Worm (Caenorhabditis elegans) whole organism, L2 larva: ENCODE results near the gene T07A9.15.

Source experiments
- C34F6.9 ChIP-seq: fragments of 150-350 bp; optimal IDR thresholded peaks from 2 replicates; lab custom pipeline; 2014; ENCODE audit warnings: missing biosample characterization, missing genetic modification characterization
- F13H6.1 ChIP-seq: sonication (generic microtip); optimal IDR thresholded peaks from 2 replicates; lab custom pipeline; 2016; ENCODE audit warnings: missing genetic modification characterization, missing compliant biosample characterization
- R02D3.7 ChIP-seq: fragments of 150-350 bp; optimal IDR thresholded peaks from 2 replicates; lab custom pipeline; 2014; ENCODE audit warnings: missing biosample characterization, missing genetic modification characterization
- Y55F3AM.14 ChIP-seq: fragments of 200-800 bp; sonication (Bioruptor generic); optimal IDR thresholded peaks from 2 replicates; lab custom pipeline; 2018; ENCODE audit warnings: mild to moderate bottlenecking, missing genetic modification characterization, missing compliant biosample characterization
- ZK546.5 ChIP-seq: sonication (generic microtip); optimal IDR thresholded peaks from 2 replicates; lab custom pipeline; 2017; ENCODE audit warnings: missing biosample characterization, missing genetic modification characterization
- alr-1 ChIP-seq: fragments of 150-350 bp; optimal IDR thresholded peaks from 2 replicates; lab custom pipeline; 2014; ENCODE audit warnings: missing biosample characterization, missing genetic modification characterization
- aly-2 ChIP-seq: fragments of 150-350 bp; optimal IDR thresholded peaks from 2 replicates; lab custom pipeline; 2014; ENCODE audit warnings: missing biosample characterization, missing genetic modification characterization
- ama-1 ChIP-seq: fragments of 150-350 bp; optimal IDR thresholded peaks from 2 replicates; lab custom pipeline; 2018; ENCODE audit warnings: inconsistent platforms
- blmp-1 ChIP-seq: sonication (generic microtip); optimal IDR thresholded peaks from 2 replicates; lab custom pipeline; 2017; ENCODE audit warnings: missing genetic modification characterization, mild to moderate bottlenecking, missing compliant biosample characterization, antibody characterized with exemption, moderate library complexity; ENCODE audit not compliant: insufficient read depth
- ceh-16 ChIP-seq: fragments of 150-350 bp; optimal IDR thresholded peaks from 2 replicates; lab custom pipeline; 2014; ENCODE audit warnings: missing biosample characterization, missing genetic modification characterization
- ceh-82 ChIP-seq: fragments of 150-350 bp; optimal IDR thresholded peaks from 2 replicates; lab custom pipeline; 2014; ENCODE audit warnings: missing biosample characterization, missing genetic modification characterization
- crh-2 ChIP-seq: sonication (generic microtip); optimal IDR thresholded peaks from 2 replicates; lab custom pipeline; 2017; ENCODE audit warnings: missing biosample characterization, missing genetic modification characterization
- dmd-4 ChIP-seq: sonication (generic microtip); optimal IDR thresholded peaks from 2 replicates; lab custom pipeline; 2017; ENCODE audit warnings: missing biosample characterization, missing genetic modification characterization
- egl-27 ChIP-seq: sonication (generic microtip); optimal IDR thresholded peaks from 3 replicates; lab custom pipeline; 2017; ENCODE audit warnings: missing biosample characterization, missing genetic modification reagents, missing genetic modification characterization
- elt-1 ChIP-seq: fragments of 150-350 bp; optimal IDR thresholded peaks from 2 replicates; lab custom pipeline; 2014; ENCODE audit warnings: missing biosample characterization, missing genetic modification characterization
- elt-3 ChIP-seq: sonication (generic microtip); optimal IDR thresholded peaks from 2 replicates; lab custom pipeline; 2017; ENCODE audit warnings: missing biosample characterization, missing genetic modification characterization
- fos-1 ChIP-seq: fragments of 150-350 bp; optimal IDR thresholded peaks from 2 replicates; lab custom pipeline; 2014; ENCODE audit warnings: missing biosample characterization, missing genetic modification characterization
- gmeb-1 ChIP-seq: fragments of 150-350 bp; optimal IDR thresholded peaks from 2 replicates; lab custom pipeline; 2014; ENCODE audit warnings: missing biosample characterization, missing genetic modification characterization
- lin-11 ChIP-seq: fragments of 150-350 bp; sonication (generic microtip); optimal IDR thresholded peaks from 2 replicates; lab custom pipeline; 2014; ENCODE audit warnings: missing biosample characterization, missing genetic modification characterization, inconsistent platforms, mixed read lengths
- lin-13 ChIP-seq: fragments of 150-350 bp; optimal IDR thresholded peaks from 2 replicates; lab custom pipeline; 2014; ENCODE audit warnings: missing biosample characterization, missing genetic modification reagents, missing genetic modification characterization
- lin-39 ChIP-seq: fragments of 150-350 bp; optimal IDR thresholded peaks from 2 replicates; lab custom pipeline; 2014; ENCODE audit warnings: missing biosample characterization, missing genetic modification reagents, missing genetic modification characterization
- lsy-2 ChIP-seq, 2 experiments: fragments of 150-350 bp in 1 of 2; sonication (generic microtip) in 1 of 2; optimal IDR thresholded peaks; 2 replicates each; lab custom pipeline; 2014 to 2017; ENCODE audit warnings: missing biosample characterization in 2 of 2, missing genetic modification characterization in 2 of 2
- mab-5 ChIP-seq: fragments of 150-350 bp; optimal IDR thresholded peaks from 2 replicates; lab custom pipeline; 2014; ENCODE audit warnings: missing biosample characterization, missing genetic modification characterization
- mbf-1 ChIP-seq: sonication (generic microtip); optimal IDR thresholded peaks from 2 replicates; lab custom pipeline; 2017; ENCODE audit warnings: missing biosample characterization, missing genetic modification characterization
- mdl-1 ChIP-seq, 2 experiments: fragments of 150-350 bp in 1 of 2; sonication (generic microtip) in 1 of 2; optimal IDR thresholded peaks; 2 replicates each; lab custom pipeline; 2017; ENCODE audit warnings: missing biosample characterization in 2 of 2, missing genetic modification characterization in 2 of 2
- nhr-10 ChIP-seq: sonication (generic microtip); optimal IDR thresholded peaks from 2 replicates; lab custom pipeline; 2017; ENCODE audit warnings: missing biosample characterization, missing genetic modification characterization
- nhr-11 ChIP-seq: fragments of 150-350 bp; optimal IDR thresholded peaks from 2 replicates; lab custom pipeline; 2014; ENCODE audit warnings: missing biosample characterization, missing genetic modification characterization
- nhr-12 ChIP-seq: fragments of 150-350 bp; optimal IDR thresholded peaks from 2 replicates; lab custom pipeline; 2014; ENCODE audit warnings: missing biosample characterization, missing genetic modification characterization
- nhr-129 ChIP-seq: fragments of 150-350 bp; optimal IDR thresholded peaks from 2 replicates; lab custom pipeline; 2014; ENCODE audit warnings: missing biosample characterization, missing genetic modification characterization
- nhr-21 ChIP-seq: fragments of 150-350 bp; optimal IDR thresholded peaks from 2 replicates; lab custom pipeline; 2014; ENCODE audit warnings: missing biosample characterization, missing genetic modification characterization
- nhr-23 ChIP-seq: fragments of 150-350 bp; optimal IDR thresholded peaks from 2 replicates; lab custom pipeline; 2014; ENCODE audit warnings: missing biosample characterization, missing genetic modification reagents, missing genetic modification characterization
- nhr-237 ChIP-seq: fragments of 150-350 bp; optimal IDR thresholded peaks from 2 replicates; lab custom pipeline; 2014; ENCODE audit warnings: missing biosample characterization, missing genetic modification characterization
- nhr-25 ChIP-seq: fragments of 150-350 bp; sonication (generic microtip); optimal IDR thresholded peaks from 3 replicates; lab custom pipeline; 2014; ENCODE audit warnings: missing biosample characterization, missing genetic modification characterization
- nhr-6 ChIP-seq: fragments of 150-350 bp; optimal IDR thresholded peaks from 2 replicates; lab custom pipeline; 2014; ENCODE audit warnings: missing biosample characterization, missing genetic modification characterization
- nhr-77 ChIP-seq: fragments of 150-350 bp; optimal IDR thresholded peaks from 2 replicates; lab custom pipeline; 2014; ENCODE audit warnings: missing biosample characterization, missing genetic modification characterization
- peb-1 ChIP-seq: fragments of 150-350 bp; optimal IDR thresholded peaks from 2 replicates; lab custom pipeline; 2014; ENCODE audit warnings: missing biosample characterization, missing genetic modification characterization
- sem-4 ChIP-seq: fragments of 150-350 bp; optimal IDR thresholded peaks from 2 replicates; lab custom pipeline; 2014; ENCODE audit warnings: missing biosample characterization, missing genetic modification reagents, missing genetic modification characterization
- skn-1 ChIP-seq: sonication (generic microtip); optimal IDR thresholded peaks from 2 replicates; lab custom pipeline; 2017; ENCODE audit warnings: missing biosample characterization, missing genetic modification characterization
- sma-3 ChIP-seq: sonication (generic microtip); optimal IDR thresholded peaks from 2 replicates; lab custom pipeline; 2016; ENCODE audit warnings: missing genetic modification reagents, missing genetic modification characterization, missing compliant biosample characterization
- sma-9 ChIP-seq, 2 experiments: fragments of 150-350 bp in 1 of 2; sonication (generic microtip) in 1 of 2; optimal IDR thresholded peaks; 2 replicates each; lab custom pipeline; 2014 to 2016; ENCODE audit warnings: missing genetic modification characterization in 2 of 2, mild to moderate bottlenecking in 1 of 2, missing biosample characterization in 1 of 2, missing compliant biosample characterization in 1 of 2, missing genetic modification reagents in 1 of 2, moderate library complexity in 1 of 2
- snpc-4 ChIP-seq: fragments of 150-350 bp; optimal IDR thresholded peaks from 2 replicates; lab custom pipeline; 2014; ENCODE audit warnings: missing biosample characterization, missing genetic modification characterization
- unc-39 ChIP-seq: fragments of 150-350 bp; optimal IDR thresholded peaks from 2 replicates; lab custom pipeline; 2014; ENCODE audit warnings: missing biosample characterization, missing genetic modification characterization
- unc-55 ChIP-seq: fragments of 150-350 bp; sonication (generic microtip); optimal IDR thresholded peaks from 3 replicates; lab custom pipeline; 2014; ENCODE audit warnings: missing biosample characterization, missing genetic modification reagents, missing genetic modification characterization
- unc-62 ChIP-seq: fragments of 150-350 bp; optimal IDR thresholded peaks from 2 replicates; lab custom pipeline; 2014; ENCODE audit warnings: missing biosample characterization, missing genetic modification reagents, missing genetic modification characterization
- zag-1 ChIP-seq: fragments of 150-350 bp; optimal IDR thresholded peaks from 2 replicates; lab custom pipeline; 2014; ENCODE audit warnings: missing biosample characterization, missing genetic modification characterization
- ztf-1 ChIP-seq: fragments of 200-800 bp; sonication (Bioruptor generic); conservative IDR thresholded peaks from 2 replicates; pipeline ENCODE4 v1.3.6; 2022; ENCODE audit warnings: missing genetic modification characterization, missing compliant biosample characterization
- ztf-11 ChIP-seq: sonication (generic microtip); optimal IDR thresholded peaks from 2 replicates; lab custom pipeline; 2017; ENCODE audit warnings: missing biosample characterization, missing genetic modification characterization
- ztf-4 ChIP-seq: fragments of 150-350 bp; optimal IDR thresholded peaks from 2 replicates; lab custom pipeline; 2014; ENCODE audit warnings: missing biosample characterization, missing genetic modification characterization

T07A9.15 gene

ce11 chrIV:425546-425945 lies 32.2 kb upstream of the T07A9.15 start:
- TF ChIP-seq F13H6.1 (tag; lab: Kevin White, UChicago) (no peak), ceh-82 (tag; lab: Kevin White, UChicago) (no peak), blmp-1 (no peak), ztf-1 (GFP tag; lab: Robert Waterston, UW) (no peak), nhr-10 (tag; lab: Kevin White, UChicago) (no peak), sma-3 (no peak), snpc-4 (tag; lab: Kevin White, UChicago) (peak; percentile 5), unc-55 (GFP tag; lab: Kevin White, UChicago) (peak; percentile 66), ama-1 (no peak), nhr-77 (no peak), ztf-4 (peak; percentile 6), lin-13 (GFP tag; lab: Kevin White, UChicago) (peak; percentile 41), sma-9 (GFP tag; optimal IDR thresholded peaks at IDR 0.05; lab: Kevin White, UChicago) (no peak), sma-9 (tag; optimal IDR thresholded peaks at IDR 0.05; lab: Kevin White, UChicago) (no peak), gmeb-1 (tag; lab: Kevin White, UChicago) (peak; percentile 52), mbf-1 (no peak), peb-1 (tag; lab: Kevin White, UChicago) (no peak), nhr-25 (no peak), R02D3.7 (no peak), lin-11 (tag; lab: Kevin White, UChicago) (no peak), elt-3 (tag; lab: Kevin White, UChicago) (no peak), elt-1 (tag; lab: Kevin White, UChicago) (no peak), ztf-11 (tag; lab: Kevin White, UChicago) (no peak), ceh-16 (tag; lab: Kevin White, UChicago) (no peak), unc-62 (GFP tag; lab: Kevin White, UChicago) (no peak), nhr-21 (tag; lab: Kevin White, UChicago) (no peak), dmd-4 (tag; lab: Kevin White, UChicago) (no peak), lin-39 (tag; lab: Kevin White, UChicago) (no peak), Y55F3AM.14 (GFP tag; lab: Kevin White, UChicago) (no peak), C34F6.9 (tag; lab: Kevin White, UChicago) (peak; percentile 59), zag-1 (tag; lab: Kevin White, UChicago) (no peak), unc-39 (tag; lab: Kevin White, UChicago) (no peak), sem-4 (tag; lab: Kevin White, UChicago) (no peak), nhr-23 (tag; lab: Kevin White, UChicago) (no peak), fos-1 (no peak), nhr-129 (tag; lab: Kevin White, UChicago) (peak; percentile 38), mab-5 (tag; lab: Kevin White, UChicago) (no peak), aly-2 (no peak), nhr-6 (no peak), skn-1 (no peak), alr-1 (tag; lab: Kevin White, UChicago) (no peak), nhr-12 (no peak), lsy-2 (tag; optimal IDR thresholded peaks at IDR 0.05; lab: Kevin White, UChicago) (peak in 1 of 2 experiments; percentile 67), nhr-11 (tag; lab: Kevin White, UChicago) (no peak), nhr-237 (no peak), ZK546.5 (tag; lab: Kevin White, UChicago) (no peak), egl-27 (tag; lab: Kevin White, UChicago) (no peak), mdl-1 (tag; optimal IDR thresholded peaks at IDR 0.05; lab: Kevin White, UChicago) (no peak), crh-2 (tag; lab: Kevin White, UChicago) (peak; percentile 22)
